Worm (Caenorhabditis elegans) whole organism, L4/young adult: ENCODE results near the gene F44F4.15.
"Not testable (repeated sequence)": the region's sequence is repeated elsewhere in the genome, so short reads cannot be mapped to it uniquely, and the experiment has no call there.

Experiments
- W03F9.2 ChIP-seq: fragments of 150-350 bp; optimal IDR thresholded peaks from 2 replicates; lab custom pipeline; 2014; ENCODE audit warnings: missing biosample characterization, missing genetic modification characterization
- dao-5 ChIP-seq: sonication (generic microtip); optimal IDR thresholded peaks from 2 replicates; lab custom pipeline; 2016; ENCODE audit warnings: missing genotype, missing genetic modification characterization, moderate library complexity, missing compliant biosample characterization
- him-1 ChIP-seq: sonication (generic microtip); optimal IDR thresholded peaks from 2 replicates; lab custom pipeline; 2016; ENCODE audit warnings: missing genotype, missing genetic modification reagents, missing genetic modification characterization, missing compliant biosample characterization

The F44F4.15 gene

DNA sequence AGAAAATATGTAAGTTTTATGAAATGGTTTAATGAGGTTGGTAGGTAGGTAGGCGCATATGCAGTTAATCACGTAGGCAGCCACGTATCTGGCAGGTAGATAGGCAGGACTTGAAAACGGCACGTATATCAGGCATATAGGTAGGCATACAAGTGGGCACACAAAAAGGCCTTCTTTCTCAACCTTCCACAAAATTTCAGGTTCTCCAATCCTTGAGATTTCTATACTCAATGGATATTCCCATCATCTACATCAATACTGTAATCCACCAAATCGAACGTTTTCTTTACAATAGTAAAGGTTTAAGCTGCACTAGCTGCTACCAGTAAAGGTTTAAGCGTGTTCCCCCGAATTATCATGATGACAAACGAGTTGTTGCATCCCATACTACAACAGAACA, 17.8 kb downstream of the F44F4.15 start:
- TF ChIP-seq W03F9.2 (no peak), dao-5 (no peak), him-1 (tag; lab: Kevin White, UChicago) (no peak)

DNA sequence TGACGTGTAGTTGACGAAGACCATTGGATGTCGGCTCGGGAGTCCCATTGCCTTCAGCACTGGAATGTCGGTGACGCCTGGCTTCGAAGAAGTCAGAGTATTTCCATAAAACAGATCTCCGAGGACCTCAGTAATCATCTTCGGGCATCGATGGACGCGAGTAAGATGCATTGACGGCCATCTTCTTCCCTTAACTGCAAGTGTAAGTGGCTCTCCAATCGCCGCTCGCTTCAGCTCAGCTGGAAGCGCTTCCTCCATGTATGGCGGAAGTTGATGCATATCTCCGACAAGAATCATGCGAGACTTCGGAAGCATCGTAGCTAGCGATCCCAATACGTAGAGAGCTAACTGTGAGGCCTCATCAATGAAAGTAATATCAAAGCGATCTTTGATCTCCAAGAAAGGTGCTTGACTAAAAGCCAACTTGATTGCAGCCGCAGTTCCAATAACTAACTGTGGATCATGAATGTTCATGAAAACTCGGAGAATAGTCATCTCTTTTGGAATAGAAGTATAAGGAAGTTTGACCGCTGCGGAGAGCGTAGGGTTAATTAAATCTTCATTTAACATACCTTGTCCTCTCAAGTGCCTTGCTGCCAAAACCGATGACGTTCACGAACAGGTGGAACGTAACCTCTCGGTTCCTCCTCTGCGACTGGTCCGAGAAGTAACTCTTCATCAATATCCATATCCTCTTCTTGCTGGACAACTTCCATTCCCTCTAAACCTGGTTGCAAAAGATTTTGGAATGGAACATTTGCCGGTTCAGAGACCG, 19.7 kb downstream of the F44F4.15 start:
- TF ChIP-seq dao-5 (no peak), him-1 (tag; lab: Kevin White, UChicago) (no peak), W03F9.2 (no peak)

DNA sequence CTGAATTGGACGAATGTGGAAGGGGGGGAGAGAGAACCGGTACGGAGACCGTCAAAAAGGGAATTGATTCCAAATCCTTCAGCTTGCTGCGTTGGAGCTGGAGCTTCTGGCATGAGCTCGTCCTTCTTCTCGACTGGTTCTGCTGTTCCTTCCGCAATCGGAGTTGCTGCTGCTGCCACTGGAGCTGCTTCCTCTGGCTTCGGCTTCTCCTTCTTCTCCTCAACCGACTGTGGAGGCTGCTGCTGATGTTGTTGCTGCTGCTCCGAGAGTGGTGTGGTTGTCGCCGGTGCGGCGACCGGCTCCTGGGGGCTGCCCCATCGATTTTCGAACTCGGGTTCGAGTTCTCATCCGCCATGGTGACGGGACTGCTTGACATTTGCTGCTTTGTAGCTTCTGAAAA, 20.3 kb downstream of the F44F4.15 start, which contains the start of gene R03D7.2:
TSS of gene R03D7.2 (minus strand) at position 399 of the 400 bp plus-strand sequence.
- TF ChIP-seq dao-5 = no peak
- no peak for TF ChIP-seq him-1 (tag; lab: Kevin White, UChicago)
- no peak for TF ChIP-seq W03F9.2

DNA sequence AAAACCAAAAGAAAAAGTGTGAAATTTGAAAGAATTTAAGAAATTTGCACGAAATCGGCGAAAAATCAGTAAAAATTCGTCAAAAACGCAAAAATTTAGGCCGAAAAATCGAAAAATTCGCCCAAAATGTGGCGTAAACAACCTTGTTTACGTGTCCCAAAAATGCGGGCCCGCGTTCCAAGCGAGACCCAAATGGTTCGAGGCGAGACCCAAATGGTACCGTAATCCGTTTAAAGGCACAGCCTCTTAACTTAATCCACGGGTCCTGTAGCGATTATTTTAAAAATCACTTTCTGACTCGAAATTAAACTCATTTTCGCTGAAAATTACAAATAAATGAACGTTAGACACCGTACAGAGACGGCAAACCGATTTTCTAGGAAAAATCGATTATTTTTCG, 20.9 kb downstream of the F44F4.15 start:
- TF ChIP-seq dao-5 = no peak
- TF ChIP-seq him-1 (tag; lab: Kevin White, UChicago) = no peak
- TF ChIP-seq W03F9.2 = no peak

DNA sequence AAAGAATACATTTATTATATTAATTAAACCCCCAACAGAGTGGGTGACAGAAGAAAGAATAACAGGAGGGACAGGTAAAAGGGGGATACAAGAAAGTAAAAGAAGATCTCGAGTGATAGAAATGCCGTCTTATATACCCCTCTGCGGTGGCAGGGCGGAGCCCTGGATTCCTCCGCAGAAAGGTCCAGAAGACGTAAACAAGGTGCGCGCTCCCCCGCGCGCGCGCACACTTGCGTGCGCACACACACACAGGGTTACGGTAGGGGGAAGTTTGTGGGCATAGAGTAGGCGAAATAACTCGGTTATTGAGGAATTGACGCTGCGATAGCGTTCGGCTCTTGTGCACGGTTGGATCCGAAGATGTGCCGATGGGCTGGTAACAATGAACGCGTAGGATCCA, 27.5 kb downstream of the F44F4.15 start, which contains the start of gene R03D7.15:
TSS of gene R03D7.15 (plus strand) at position 299 of the 400 bp plus-strand sequence.
- not testable (repeated sequence) for TF ChIP-seq W03F9.2; him-1 (tag; lab: Kevin White, UChicago); dao-5

DNA sequence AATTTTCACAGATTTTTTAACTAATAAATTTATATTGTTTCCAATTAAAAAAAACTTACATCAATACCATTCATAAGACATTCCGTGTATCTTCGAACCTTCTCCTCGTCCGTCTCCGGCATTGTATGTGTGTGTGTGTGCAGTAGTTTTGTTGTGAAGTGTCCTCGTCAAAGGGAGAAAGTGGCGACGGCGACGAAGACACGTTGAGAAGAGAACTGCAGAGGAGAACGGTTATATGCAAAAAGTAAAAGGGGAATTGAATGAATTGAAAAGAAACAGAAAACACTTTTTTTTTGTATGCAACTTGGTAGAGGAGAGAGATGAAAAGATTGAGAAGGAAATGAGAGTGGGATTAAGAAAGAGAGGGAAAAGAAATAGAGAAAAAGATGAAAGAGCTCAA, 31.0 kb downstream of the F44F4.15 start:
- TF ChIP-seq dao-5 = no peak

DNA sequence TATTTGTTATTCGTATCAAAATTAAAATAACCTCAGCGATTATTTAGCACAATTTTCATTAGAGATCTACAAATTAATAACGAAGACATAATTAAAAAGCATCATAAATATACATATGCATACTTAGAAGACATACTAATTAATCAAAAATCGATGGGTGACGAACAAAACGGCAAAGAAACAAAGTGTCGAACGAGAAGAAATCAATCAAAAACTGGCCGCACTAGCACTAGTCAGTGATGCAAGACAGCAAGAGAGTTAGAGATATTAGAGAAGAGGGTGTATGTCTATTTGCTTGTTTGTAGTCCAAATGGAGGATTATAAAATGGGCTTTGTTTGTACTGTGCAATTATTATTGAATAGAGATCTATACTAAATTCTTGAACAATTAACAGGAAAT, 32.4 kb downstream of the F44F4.15 start:
- no peak for TF ChIP-seq W03F9.2
- TF ChIP-seq him-1 (tag; lab: Kevin White, UChicago) = no peak
- TF ChIP-seq dao-5 = no peak

DNA sequence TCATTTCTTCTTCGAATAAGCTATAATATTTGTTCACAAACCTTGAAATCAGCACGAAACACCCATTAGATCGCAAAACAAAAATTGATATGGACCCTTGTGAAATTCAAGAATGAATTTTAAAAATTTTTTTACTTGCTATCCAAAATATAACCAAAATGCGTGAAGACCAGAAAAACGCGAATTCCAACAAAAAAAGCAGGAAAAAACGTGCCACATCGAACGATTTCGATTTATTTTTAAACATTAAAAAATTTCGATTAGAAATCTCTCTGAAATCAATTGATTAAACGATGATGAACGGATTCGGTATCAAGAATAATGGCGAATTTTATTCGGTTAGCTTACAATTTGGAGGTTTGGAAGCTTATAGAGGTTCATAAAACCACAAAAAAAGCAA, 32.9 kb downstream of the F44F4.15 start, which contains the start of the genes tceb-3 and gskl-1:
TSS of gene tceb-3 (minus strand) at position 101 of the 400 bp plus-strand sequence.
TSS of gene gskl-1 (plus strand) at position 243 of the 400 bp plus-strand sequence.
- TF ChIP-seq dao-5 (no peak), W03F9.2 (no peak), him-1 (tag; lab: Kevin White, UChicago) (no peak)

DNA sequence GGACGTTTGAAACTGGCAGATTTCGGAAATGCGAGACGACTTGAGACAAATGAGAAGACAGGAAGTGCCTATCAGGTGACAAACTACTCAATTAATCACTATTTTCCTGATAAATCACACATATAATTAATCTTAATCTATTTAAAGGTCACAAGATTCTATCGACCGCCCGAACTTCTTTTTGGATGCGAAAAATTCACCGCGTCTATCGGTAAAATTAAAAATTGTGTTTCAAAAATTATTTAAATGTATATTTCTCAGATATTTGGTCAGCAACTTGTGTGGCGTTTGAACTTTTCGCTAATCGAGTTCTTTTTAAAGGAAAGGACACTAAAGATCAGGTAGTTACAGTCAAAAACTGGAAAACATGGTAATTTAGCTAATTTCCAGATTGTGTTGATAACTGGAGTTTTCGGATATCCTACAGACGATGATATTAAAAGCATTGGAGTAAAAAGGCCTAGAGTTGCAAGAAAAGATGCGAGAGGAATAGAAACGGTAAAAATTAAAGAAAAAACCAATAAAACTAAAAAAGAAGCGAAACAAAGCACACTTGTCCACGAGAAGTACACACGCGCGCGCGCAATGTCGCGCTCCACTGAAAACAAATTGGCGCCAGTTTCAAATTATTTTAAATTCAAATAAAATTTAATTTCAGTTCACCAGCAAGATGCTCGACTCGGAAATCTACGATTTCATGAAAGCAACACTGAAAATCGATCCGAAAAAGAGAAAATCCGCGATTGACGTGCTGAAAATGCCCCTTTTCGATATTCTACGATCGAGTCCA, 34.0 kb downstream of the F44F4.15 start:
- no peak for TF ChIP-seq dao-5
- no peak for TF ChIP-seq him-1 (tag; lab: Kevin White, UChicago)
- TF ChIP-seq W03F9.2 = no peak

DNA sequence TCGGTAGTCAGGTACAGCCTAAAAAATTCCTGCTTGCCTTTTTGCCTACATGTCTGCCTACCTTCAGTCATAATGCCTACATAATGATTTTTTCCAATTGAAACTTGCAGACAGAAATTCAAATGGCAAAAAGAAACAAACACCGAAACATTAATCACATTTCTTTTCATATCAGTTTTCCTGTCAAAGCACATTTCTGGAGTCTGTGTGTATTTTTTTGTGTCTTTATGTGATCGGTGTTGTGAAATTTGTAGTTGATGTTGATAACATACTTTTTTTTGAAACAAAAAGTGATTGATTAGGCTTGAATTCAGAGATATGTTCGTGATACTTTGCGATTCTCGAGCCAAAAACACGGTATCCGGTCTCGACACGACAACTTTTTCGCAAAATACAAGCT, 34.9 kb downstream of the F44F4.15 start:
- TF ChIP-seq dao-5 (no peak), him-1 (tag; lab: Kevin White, UChicago) (no peak), W03F9.2 (no peak)

DNA sequence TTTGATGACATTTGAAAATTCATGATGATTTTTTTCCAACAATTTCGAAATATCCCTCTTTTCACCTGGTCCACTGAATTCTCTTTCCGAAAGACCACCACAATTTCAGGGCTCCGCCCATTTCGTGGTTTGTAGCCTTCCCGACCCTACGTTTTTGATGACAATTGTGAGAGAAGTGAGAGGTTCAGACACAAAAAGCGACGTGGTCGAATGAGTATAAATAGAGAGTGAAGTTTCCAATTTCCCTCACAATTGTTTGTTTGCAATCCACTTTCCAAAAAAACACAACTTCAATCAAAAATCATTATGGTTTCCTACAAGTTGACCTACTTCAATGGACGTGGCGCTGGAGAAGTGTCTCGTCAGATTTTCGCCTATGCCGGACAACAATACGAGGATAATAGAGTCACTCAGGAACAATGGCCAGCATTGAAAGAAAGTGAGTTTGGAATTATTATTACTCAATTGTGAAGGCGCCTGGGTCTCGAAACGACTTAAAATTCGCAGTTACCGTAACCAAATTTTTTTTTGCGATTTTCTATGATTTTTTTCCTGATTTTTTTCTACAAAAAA, 35.7 kb downstream of the F44F4.15 start, which contains the start of gene gst-5:
TSS of gene gst-5 (plus strand) at position 246 of the 573 bp plus-strand sequence.
- TF ChIP-seq him-1 (tag; lab: Kevin White, UChicago) = no peak
- TF ChIP-seq dao-5 = no peak
- no peak for TF ChIP-seq W03F9.2

DNA sequence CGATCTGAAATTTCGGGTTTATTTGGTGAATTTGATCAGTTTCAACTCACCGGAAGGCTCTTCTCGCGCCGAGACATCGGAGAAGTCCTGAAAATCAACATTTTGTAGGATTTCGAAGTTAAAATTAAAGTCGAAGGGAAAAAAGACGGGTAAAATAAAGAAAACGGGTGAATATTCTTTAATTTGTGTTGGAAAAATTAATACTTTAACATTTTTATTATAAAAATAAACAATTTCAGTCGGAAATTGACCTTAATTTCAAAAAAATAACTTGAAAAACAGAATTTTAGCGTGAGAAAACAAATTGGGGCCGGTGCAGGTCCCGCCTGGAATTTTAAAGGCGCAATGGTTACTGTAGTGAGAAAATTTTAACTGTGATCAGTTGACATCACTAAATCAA, 38.6 kb downstream of the F44F4.15 start, which contains the start of gene nos-1:
TSS of gene nos-1 (minus strand) at position 101 of the 400 bp plus-strand sequence.
- TF ChIP-seq him-1 (tag; lab: Kevin White, UChicago) (no peak), dao-5 (no peak), W03F9.2 (no peak)

DNA sequence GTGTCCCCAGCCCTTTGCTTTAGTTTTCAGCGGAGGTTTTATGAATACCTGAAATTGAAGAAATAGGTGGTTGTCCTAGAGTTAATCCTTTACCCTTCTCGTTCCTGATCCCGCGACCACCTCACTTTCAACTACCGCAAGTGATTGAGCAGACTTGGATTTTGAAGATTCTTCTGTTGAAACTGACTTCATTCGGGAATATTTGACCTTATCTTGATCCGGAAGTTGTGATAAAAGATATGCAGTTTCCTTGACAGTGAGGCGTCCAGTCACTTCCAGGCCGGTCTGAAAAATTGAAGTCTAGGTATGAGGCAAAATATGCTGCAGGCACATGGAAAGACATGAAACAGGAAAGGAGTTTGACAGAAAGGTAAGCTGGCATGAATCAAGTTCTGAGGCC, 40.6 kb downstream of the F44F4.15 start:
- TF ChIP-seq W03F9.2 = no peak
- no peak for TF ChIP-seq dao-5
- TF ChIP-seq him-1 (tag; lab: Kevin White, UChicago) = no peak

DNA sequence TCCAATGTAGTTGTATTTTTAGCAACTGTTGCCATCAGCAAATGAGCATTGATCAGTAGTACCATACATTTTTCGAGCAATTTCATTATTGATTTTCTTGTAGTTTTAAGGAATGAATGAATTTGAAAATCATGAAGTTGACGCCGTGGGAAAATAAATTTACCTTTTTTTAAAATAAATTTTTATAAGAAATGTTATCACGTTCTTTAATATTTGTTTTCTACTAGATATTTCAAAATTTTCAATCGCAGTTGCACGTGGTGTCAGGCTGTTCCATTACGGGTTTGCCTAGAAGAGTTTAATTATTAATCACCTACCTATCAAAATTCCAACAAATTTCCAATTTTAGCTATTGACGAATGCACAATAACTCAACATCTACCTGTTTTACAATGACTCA, 42.3 kb downstream of the F44F4.15 start, which contains the start of gene R03D7.8:
TSS of gene R03D7.8 (minus strand) at position 101 of the 400 bp plus-strand sequence.
- no peak for TF ChIP-seq him-1 (tag; lab: Kevin White, UChicago)
